Worm (Caenorhabditis elegans) whole organism, young adult: ENCODE results near the gene dsb-2.

Experiments used
- B0336.3 ChIP-seq: fragments of 200-800 bp; sonication (Bioruptor generic); IDR thresholded peaks from 2 replicates; pipeline ENCODE4 v1.3.6; 2022; ENCODE audit warnings: missing genetic modification characterization, missing compliant biosample characterization
- F22D6.2 ChIP-seq: sonication (generic microtip); optimal IDR thresholded peaks from 2 replicates; lab custom pipeline; 2016; ENCODE audit warnings: mild to moderate bottlenecking, missing genetic modification characterization, missing compliant biosample characterization
- F23B12.7 ChIP-seq: sonication (generic microtip); optimal IDR thresholded peaks from 2 replicates; lab custom pipeline; 2017; ENCODE audit warnings: missing genetic modification characterization, mild to moderate bottlenecking, missing compliant biosample characterization, antibody characterized with exemption, moderate library complexity; ENCODE audit not compliant: insufficient read depth
- F33H1.4 ChIP-seq: fragments of 200-800 bp; sonication (Bioruptor generic); IDR thresholded peaks from 2 replicates; pipeline ENCODE4 v1.3.6; 2022; ENCODE audit warnings: missing genetic modification reagents, missing genetic modification characterization, missing compliant biosample characterization
- F37B4.10 ChIP-seq: fragments of 200-800 bp; sonication (Bioruptor generic); IDR thresholded peaks from 2 replicates; pipeline ENCODE4 v1.3.6; 2022; ENCODE audit warnings: missing genetic modification characterization, missing compliant biosample characterization
- K11D2.4 ChIP-seq: fragments of 200-800 bp; sonication (Bioruptor generic); IDR thresholded peaks from 2 replicates; pipeline ENCODE4 v1.3.6; 2022; ENCODE audit warnings: missing genetic modification reagents, missing genetic modification characterization, missing compliant biosample characterization
- K12H6.12 ChIP-seq: fragments of 200-800 bp; sonication (Bioruptor generic); optimal IDR thresholded peaks from 2 replicates; lab custom pipeline; 2018; ENCODE audit warnings: mild to moderate bottlenecking, missing genetic modification characterization, missing compliant biosample characterization
- T07F8.4 ChIP-seq: sonication (generic microtip); optimal IDR thresholded peaks from 2 replicates; lab custom pipeline; 2016; ENCODE audit warnings: mild to moderate bottlenecking, missing genetic modification characterization, moderate library complexity, missing compliant biosample characterization
- Y79H2A.3 ChIP-seq: fragments of 200-800 bp; sonication (Bioruptor generic); conservative IDR thresholded peaks from 2 replicates; pipeline ENCODE4 v1.3.6; 2022; ENCODE audit warnings: missing genetic modification reagents, missing genetic modification characterization, missing compliant biosample characterization
- ZK185.1 ChIP-seq: sonication (generic microtip); optimal IDR thresholded peaks from 2 replicates; lab custom pipeline; 2016; ENCODE audit warnings: mild to moderate bottlenecking, missing genetic modification characterization, missing compliant biosample characterization; ENCODE audit not compliant: poor library complexity, severe bottlenecking
- ama-1 ChIP-seq, 3 experiments: fragments of 150-350 bp in 1 of 3; sonication (generic microtip) in 2 of 3; optimal IDR thresholded peaks; 2 replicates each; lab custom pipeline; 2014 to 2018; ENCODE audit warnings: missing biosample characterization in 2 of 3, missing genetic modification characterization in 2 of 3, missing genetic modification reagents in 2 of 3
- attf-5 ChIP-seq: fragments of 200-800 bp; sonication (Bioruptor generic); optimal IDR thresholded peaks from 2 replicates; lab custom pipeline; 2018; ENCODE audit warnings: mild to moderate bottlenecking, missing genetic modification characterization, missing compliant biosample characterization
- cebp-1 ChIP-seq, 2 experiments: fragments of 200-800 bp in 1 of 2; sonication (Bioruptor generic) in 1 of 2; sonication (generic microtip) in 1 of 2; IDR thresholded peaks in 1 of 2; optimal IDR thresholded peaks in 1 of 2; 2 replicates each; pipeline versions ENCODE4 v1.3.6 to Lab custom; 2017 to 2022; ENCODE audit warnings: missing compliant biosample characterization in 2 of 2, missing genetic modification characterization in 2 of 2, mild to moderate bottlenecking in 1 of 2, missing genetic modification reagents in 1 of 2, moderate library complexity in 1 of 2
- cebp-2 ChIP-seq: fragments of 200-800 bp; sonication (Bioruptor generic); IDR thresholded peaks from 2 replicates; pipeline ENCODE4 v1.3.6; 2022; ENCODE audit warnings: missing genetic modification characterization, missing compliant biosample characterization
- ceh-100 ChIP-seq: fragments of 200-800 bp; sonication (Bioruptor generic); IDR thresholded peaks from 2 replicates; pipeline ENCODE4 v1.3.6; 2022; ENCODE audit warnings: missing genetic modification reagents, missing genetic modification characterization, missing compliant biosample characterization
- ceh-79 ChIP-seq: sonication (generic microtip); optimal IDR thresholded peaks from 2 replicates; lab custom pipeline; 2017; ENCODE audit warnings: mild to moderate bottlenecking, missing genetic modification characterization, missing compliant biosample characterization
- ceh-91 ChIP-seq: fragments of 200-800 bp; sonication (Bioruptor generic); IDR thresholded peaks from 2 replicates; pipeline ENCODE4 v1.3.6; 2022; ENCODE audit warnings: missing genetic modification reagents, missing genetic modification characterization, missing compliant biosample characterization
- dox-1 ChIP-seq: fragments of 200-800 bp; sonication (Bioruptor generic); IDR thresholded peaks from 2 replicates; pipeline ENCODE4 v1.3.6; 2022; ENCODE audit warnings: missing genetic modification reagents, missing genetic modification characterization, missing compliant biosample characterization
- dpl-1 ChIP-seq: fragments of 150-350 bp; optimal IDR thresholded peaks from 2 replicates; lab custom pipeline; 2014; ENCODE audit warnings: missing biosample characterization, missing genetic modification reagents, missing genetic modification characterization
- efl-1 ChIP-seq: fragments of 150-350 bp; optimal IDR thresholded peaks from 2 replicates; lab custom pipeline; 2014; ENCODE audit warnings: missing biosample characterization, missing genetic modification reagents, missing genetic modification characterization
- egl-44 ChIP-seq: fragments of 200-800 bp; sonication (Bioruptor generic); IDR thresholded peaks from 2 replicates; pipeline ENCODE4 v1.3.6; 2022; ENCODE audit warnings: missing genetic modification reagents, missing genetic modification characterization, missing compliant biosample characterization
- ekl-4 ChIP-seq: fragments of 200-800 bp; sonication (Bioruptor generic); IDR thresholded peaks from 2 replicates; pipeline ENCODE4 v1.3.6; 2022; ENCODE audit warnings: missing genetic modification reagents, missing genetic modification characterization, missing compliant biosample characterization
- hmg-1.2 ChIP-seq: fragments of 200-800 bp; sonication (Bioruptor generic); IDR thresholded peaks from 2 replicates; pipeline ENCODE4 v1.3.6; 2022; ENCODE audit warnings: missing genetic modification reagents, missing genetic modification characterization, missing compliant biosample characterization
- let-607 ChIP-seq, 2 experiments: fragments of 200-800 bp in 1 of 2; sonication (Bioruptor generic) in 1 of 2; sonication (generic microtip) in 1 of 2; optimal IDR thresholded peaks; 2 replicates each; lab custom pipeline; 2016 to 2018; ENCODE audit warnings: mild to moderate bottlenecking in 2 of 2, missing compliant biosample characterization in 2 of 2, missing genetic modification characterization in 2 of 2, moderate library complexity in 2 of 2, missing genotype in 1 of 2
- lin-35 ChIP-seq, 3 experiments: fragments of 150-350 bp in 2 of 3; sonication (generic microtip) in 1 of 3; optimal IDR thresholded peaks; 2 replicates each; lab custom pipeline; 2014 to 2018; ENCODE audit warnings: missing biosample characterization in 3 of 3, missing genetic modification characterization in 3 of 3, missing genetic modification reagents in 3 of 3
- lin-40 ChIP-seq: sonication (generic microtip); optimal IDR thresholded peaks from 2 replicates; lab custom pipeline; 2016; ENCODE audit warnings: missing genetic modification characterization, mild to moderate bottlenecking, missing compliant biosample characterization, missing genotype, missing genetic modification reagents
- lin-54 ChIP-seq: fragments of 200-800 bp; sonication (Bioruptor generic); optimal IDR thresholded peaks from 2 replicates; lab custom pipeline; 2018; ENCODE audit warnings: mild to moderate bottlenecking, missing genetic modification characterization, missing compliant biosample characterization
- madf-10 ChIP-seq: sonication (generic microtip); optimal IDR thresholded peaks from 2 replicates; lab custom pipeline; 2016; ENCODE audit warnings: mild to moderate bottlenecking, missing genetic modification characterization, missing compliant biosample characterization
- madf-3 ChIP-seq: fragments of 200-800 bp; sonication (Bioruptor generic); IDR thresholded peaks from 2 replicates; pipeline ENCODE4 v1.3.6; 2022; ENCODE audit warnings: missing genetic modification reagents, missing genetic modification characterization, missing compliant biosample characterization
- mcd-1 ChIP-seq: fragments of 200-800 bp; sonication (Bioruptor generic); IDR thresholded peaks from 2 replicates; pipeline ENCODE4 v1.3.6; 2022; ENCODE audit warnings: missing genetic modification reagents, missing genetic modification characterization, missing compliant biosample characterization
- nhr-80 ChIP-seq: sonication (generic microtip); optimal IDR thresholded peaks from 2 replicates; lab custom pipeline; 2016; ENCODE audit warnings: missing genetic modification characterization, missing compliant biosample characterization
- pbrm-1 ChIP-seq: fragments of 200-800 bp; sonication (Bioruptor generic); IDR thresholded peaks from 2 replicates; pipeline ENCODE4 v1.3.6; 2022; ENCODE audit warnings: missing genetic modification reagents, missing genetic modification characterization, missing compliant biosample characterization
- sdz-38 ChIP-seq: sonication (generic microtip); optimal IDR thresholded peaks from 2 replicates; lab custom pipeline; 2016; ENCODE audit warnings: missing genotype, missing genetic modification characterization, missing compliant biosample characterization
- snpc-3.4 ChIP-seq: sonication (generic microtip); optimal IDR thresholded peaks from 2 replicates; lab custom pipeline; 2017; ENCODE audit warnings: missing genetic modification characterization, mild to moderate bottlenecking, missing compliant biosample characterization, antibody characterized with exemption, moderate library complexity, missing genotype, missing genetic modification reagents
- snpc-4 ChIP-seq, 5 experiments: fragments of 150-350 bp in 1 of 5; sonication (generic microtip) in 4 of 5; optimal IDR thresholded peaks; 2 replicates each; lab custom pipeline; 2014 to 2018; ENCODE audit warnings: missing genetic modification characterization in 5 of 5, missing biosample characterization in 3 of 5, antibody characterized with exemption in 2 of 5, mild to moderate bottlenecking in 2 of 5, missing compliant biosample characterization in 2 of 5, missing genotype in 2 of 5, moderate library complexity in 2 of 5, missing genetic modification reagents in 1 of 5
- somi-1 ChIP-seq: fragments of 200-800 bp; sonication (Bioruptor generic); optimal IDR thresholded peaks from 2 replicates; lab custom pipeline; 2018; ENCODE audit warnings: mild to moderate bottlenecking, missing genetic modification characterization, missing compliant biosample characterization
- tbp1 ChIP-seq: fragments of 200-800 bp; sonication (Bioruptor generic); optimal IDR thresholded peaks from 2 replicates; lab custom pipeline; 2018; ENCODE audit warnings: mild to moderate bottlenecking, missing genetic modification characterization, missing compliant biosample characterization
- tlf-1 ChIP-seq: fragments of 200-800 bp; sonication (Bioruptor generic); optimal IDR thresholded peaks from 2 replicates; lab custom pipeline; 2018; ENCODE audit warnings: mild to moderate bottlenecking, missing genetic modification characterization, missing compliant biosample characterization
- unc-130 ChIP-seq: sonication (generic microtip); optimal IDR thresholded peaks from 2 replicates; lab custom pipeline; 2016; ENCODE audit warnings: missing genetic modification reagents, missing genetic modification characterization, missing compliant biosample characterization
- ztf-18 ChIP-seq: sonication (generic microtip); optimal IDR thresholded peaks from 2 replicates; lab custom pipeline; 2016; ENCODE audit warnings: missing genotype, mild to moderate bottlenecking, missing genetic modification characterization, missing compliant biosample characterization
- ztf-26 ChIP-seq: sonication (generic microtip); optimal IDR thresholded peaks from 2 replicates; lab custom pipeline; 2017; ENCODE audit warnings: missing genetic modification characterization, missing compliant biosample characterization

Gene dsb-2

ce11 chrII:14390036-14390763 lies 20.7 kb upstream of the dsb-2 start, which contains the start of the genes kbp-3 and nurf-1 (continued):
- TF ChIP-seq hmg-1.2 (GFP tag; lab: Robert Waterston, UW) (peak; percentile 22; the same call in 1 of the 2 replicates), somi-1 (GFP tag; lab: Kevin White, UChicago) (no peak)
- TF ChIP-seq, all 124 proteins: peak for 16

ce11 chrII:14393766-14394165 lies 17.1 kb upstream of the dsb-2 start:
- TF ChIP-seq sdz-38 (no peak), Y79H2A.3 (no peak), lin-54 (GFP tag; lab: Kevin White, UChicago) (no peak), dpl-1 (GFP tag; lab: Kevin White, UChicago) (no peak), F37B4.10 (GFP tag; lab: Robert Waterston, UW) (no peak)

- TF ChIP-seq mcd-1 (peak; percentile 95), cebp-1 (GFP tag; IDR thresholded peaks at IDR 0.05; lab: Robert Waterston, UW) (peak; percentile 29; the same call in 1 of the 2 replicates), cebp-1 (tag; optimal IDR thresholded peaks at IDR 0.05; lab: Kevin White, UChicago) (peak; percentile 84), F33H1.4 (GFP tag; lab: Robert Waterston, UW) (peak; percentile 34; the same call in 1 of the 2 replicates), ama-1 (optimal IDR thresholded peaks at IDR 0.05; lab: Kevin White, UChicago) (no peak), ama-1 (GFP tag; optimal IDR thresholded peaks at IDR 0.05; lab: Kevin White, UChicago) (peak in 1 of 2 experiments; percentile 5), ceh-91 (GFP tag; lab: Robert Waterston, UW) (no peak), tbp1 (GFP tag; lab: Kevin White, UChicago) (peak; percentile 3), snpc-3.4 (tag; lab: Kevin White, UChicago) (peak; percentile 15), ztf-26 (tag; lab: Kevin White, UChicago) (peak; percentile 73), pbrm-1 (GFP tag; lab: Robert Waterston, UW) (peak; percentile 49; the same call in 1 of the 2 replicates), ekl-4 (GFP tag; lab: Robert Waterston, UW) (peak; percentile 83), dox-1 (GFP tag; lab: Robert Waterston, UW) (peak; percentile 36; the same call in 1 of the 2 replicates), madf-3 (GFP tag; lab: Robert Waterston, UW) (peak; percentile 98), egl-44 (GFP tag; lab: Robert Waterston, UW) (no peak), ceh-100 (GFP tag; lab: Robert Waterston, UW) (no peak), attf-5 (GFP tag; lab: Kevin White, UChicago) (peak; percentile 94), dpl-1 (GFP tag; lab: Kevin White, UChicago) (peak; percentile 41), cebp-2 (GFP tag; lab: Robert Waterston, UW) (no peak), F22D6.2 (no peak), ZK185.1 (peak; percentile 60), F23B12.7 (tag; lab: Kevin White, UChicago) (peak; percentile 56), tlf-1 (GFP tag; lab: Kevin White, UChicago) (peak; percentile 34), K12H6.12 (tag; lab: Kevin White, UChicago) (peak; percentile 58), lin-54 (GFP tag; lab: Kevin White, UChicago) (peak; percentile 68), lin-40 (tag; lab: Kevin White, UChicago) (peak; percentile 65), hmg-1.2 (GFP tag; lab: Robert Waterston, UW) (peak; percentile 54), ceh-79 (tag; lab: Kevin White, UChicago) (no peak), nhr-80 (peak; percentile 49), let-607 (tag; optimal IDR thresholded peaks at IDR 0.05; lab: Kevin White, UChicago) (peak; percentile 80 to 87), snpc-4 (GFP tag; optimal IDR thresholded peaks at IDR 0.05; lab: Kevin White, UChicago) (no peak), snpc-4 (tag; optimal IDR thresholded peaks at IDR 0.05; lab: Kevin White, UChicago) (peak; percentile 45 to 65 (median 51)), T07F8.4 (no peak), madf-10 (tag; lab: Kevin White, UChicago) (peak; percentile 56), K11D2.4 (GFP tag; lab: Robert Waterston, UW) (0 out of 2 replicates have a peak, but pooled peaks have one; percentile 32), unc-130 (GFP tag; lab: Kevin White, UChicago) (no peak), efl-1 (GFP tag; lab: Kevin White, UChicago) (peak; percentile 16), B0336.3 (GFP tag; lab: Robert Waterston, UW) (0 out of 2 replicates have a peak, but pooled peaks have one; percentile 26), lin-35 (GFP tag; optimal IDR thresholded peaks at IDR 0.05; lab: Kevin White, UChicago) (peak in 1 of 3 experiments; percentile 87), ztf-18 (peak; percentile 28)
Observed at ce11 chrII:14399595-14399994, 11.3 kb upstream of the dsb-2 start.
